Worm (Caenorhabditis elegans) whole organism, mixed stage, embryonic: ENCODE measurements around the gene F18E9.3.

Source experiments
- M03D4.4 ChIP-seq: sonication (generic microtip); optimal IDR thresholded peaks from 2 replicates; lab custom pipeline; 2017; ENCODE audit warnings: mild to moderate bottlenecking, missing genetic modification characterization, missing compliant biosample characterization
- bed-3 ChIP-seq: fragments of 200-800 bp; sonication (Bioruptor generic); optimal IDR thresholded peaks from 3 replicates; lab custom pipeline; 2018; ENCODE audit warnings: mild to moderate bottlenecking, missing genetic modification characterization, moderate library complexity, missing compliant biosample characterization
- ceh-43 ChIP-seq: fragments of 200-800 bp; sonication (Bioruptor generic); optimal IDR thresholded peaks from 2 replicates; lab custom pipeline; 2018; ENCODE audit warnings: mild to moderate bottlenecking, missing genetic modification characterization, moderate library complexity, missing compliant biosample characterization
- ceh-83 ChIP-seq: fragments of 200-800 bp; sonication (Bioruptor generic); optimal IDR thresholded peaks from 2 replicates; lab custom pipeline; 2018; ENCODE audit warnings: mild to moderate bottlenecking, missing genetic modification characterization, missing compliant biosample characterization
- ham-2 ChIP-seq: fragments of 200-800 bp; sonication (Bioruptor generic); optimal IDR thresholded peaks from 2 replicates; lab custom pipeline; 2018; ENCODE audit warnings: mild to moderate bottlenecking, missing genetic modification characterization, missing compliant biosample characterization
- lin-32 ChIP-seq: fragments of 200-800 bp; sonication (Bioruptor generic); optimal IDR thresholded peaks from 2 replicates; lab custom pipeline; 2018; ENCODE audit warnings: mild to moderate bottlenecking, missing genetic modification characterization, missing compliant biosample characterization
- mep-1 ChIP-seq: fragments of 150-350 bp; optimal IDR thresholded peaks from 2 replicates; lab custom pipeline; 2017; ENCODE audit warnings: missing biosample characterization, missing genetic modification reagents, missing genetic modification characterization, inconsistent platforms
- mls-2 ChIP-seq: sonication (generic microtip); optimal IDR thresholded peaks from 2 replicates; lab custom pipeline; 2016; ENCODE audit warnings: mild to moderate bottlenecking, missing genetic modification characterization, moderate library complexity, missing compliant biosample characterization
- nhr-237 ChIP-seq: fragments of 150-350 bp; optimal IDR thresholded peaks from 2 replicates; lab custom pipeline; 2014; ENCODE audit warnings: missing biosample characterization, missing genetic modification characterization
- nhr-76 ChIP-seq: sonication (generic microtip); optimal IDR thresholded peaks from 2 replicates; lab custom pipeline; 2017; ENCODE audit warnings: missing biosample characterization, missing genetic modification characterization
- snpc-4 ChIP-seq: fragments of 150-350 bp; optimal IDR thresholded peaks from 2 replicates; lab custom pipeline; 2014; ENCODE audit warnings: missing biosample characterization, missing genetic modification characterization
- sptf-1 ChIP-seq: sonication (generic microtip); optimal IDR thresholded peaks from 2 replicates; lab custom pipeline; 2017; ENCODE audit warnings: mild to moderate bottlenecking, missing genetic modification characterization, moderate library complexity, missing compliant biosample characterization
- tbx-8 ChIP-seq: fragments of 200-800 bp; sonication (Bioruptor generic); optimal IDR thresholded peaks from 2 replicates; lab custom pipeline; 2018; ENCODE audit warnings: mild to moderate bottlenecking, missing genetic modification characterization, moderate library complexity, missing compliant biosample characterization
- unc-120 ChIP-seq: sonication (generic microtip); optimal IDR thresholded peaks from 2 replicates; lab custom pipeline; 2017; ENCODE audit warnings: missing genetic modification characterization, missing compliant biosample characterization; ENCODE audit not compliant: poor library complexity, severe bottlenecking

Gene F18E9.3

ce11 chrX:8638679-8639184 is 52.8 kb downstream of the F18E9.3 start:
- no peak for TF ChIP-seq tbx-8
- TF ChIP-seq ceh-83 (GFP tag; lab: Kevin White, UChicago): peak; percentile 65
- TF ChIP-seq ceh-43 (GFP tag; lab: Kevin White, UChicago): peak; percentile 76
- no peak for TF ChIP-seq mep-1 (tag; lab: Kevin White, UChicago)
- peak; percentile 33 for TF ChIP-seq bed-3 (GFP tag; lab: Kevin White, UChicago)
- TF ChIP-seq M03D4.4: peak; percentile 72
- TF ChIP-seq ham-2 (GFP tag; lab: Kevin White, UChicago): peak; percentile 47
- no peak for TF ChIP-seq mls-2
- peak; percentile 80 for TF ChIP-seq sptf-1 (tag; lab: Kevin White, UChicago)
- TF ChIP-seq lin-32: peak; percentile 1
- TF ChIP-seq nhr-237 (tag; lab: Kevin White, UChicago): no peak
- TF ChIP-seq snpc-4 (tag; lab: Kevin White, UChicago): no peak
- TF ChIP-seq unc-120: no peak
- no peak for TF ChIP-seq nhr-76 (tag; lab: Kevin White, UChicago)
- TF ChIP-seq, all 35 proteins: peak for 7
